Worm (Caenorhabditis elegans) whole organism, L3 larva: ENCODE data around the gene F53B3.6.
"Not testable (repeated sequence)": the region's sequence is repeated elsewhere in the genome, so short reads cannot be mapped to it uniquely, and the experiment has no call there.

ENCODE experiments used
- R02D3.7 ChIP-seq: fragments of 150-350 bp; optimal IDR thresholded peaks from 2 replicates; lab custom pipeline; 2014; ENCODE audit warnings: missing biosample characterization, missing genetic modification characterization
- ceh-16 ChIP-seq: sonication (generic microtip); optimal IDR thresholded peaks from 2 replicates; lab custom pipeline; 2017; ENCODE audit warnings: missing biosample characterization, missing genetic modification characterization
- ceh-9 ChIP-seq: sonication (generic microtip); optimal IDR thresholded peaks from 2 replicates; lab custom pipeline; 2018; ENCODE audit warnings: missing biosample characterization, missing genetic modification characterization
- egl-27 ChIP-seq: sonication (generic microtip); optimal IDR thresholded peaks from 4 replicates; lab custom pipeline; 2017; ENCODE audit warnings: missing biosample characterization, missing genetic modification reagents, missing genetic modification characterization
- egl-5 ChIP-seq: fragments of 150-350 bp; optimal IDR thresholded peaks from 2 replicates; lab custom pipeline; 2017; ENCODE audit warnings: missing biosample characterization, missing genetic modification reagents, missing genetic modification characterization, inconsistent platforms
- elt-2 ChIP-seq: sonication (generic microtip); optimal IDR thresholded peaks from 2 replicates; lab custom pipeline; 2016; ENCODE audit warnings: missing genetic modification reagents, mild to moderate bottlenecking, missing genetic modification characterization, missing compliant biosample characterization
- eor-1 ChIP-seq, 2 experiments: fragments of 150-350 bp; optimal IDR thresholded peaks; 2 replicates each; lab custom pipeline; 2014 to 2018; ENCODE audit warnings: missing biosample characterization in 2 of 2, missing genetic modification characterization in 2 of 2
- fkh-10 ChIP-seq: sonication (generic microtip); optimal IDR thresholded peaks from 2 replicates; lab custom pipeline; 2017; ENCODE audit warnings: missing biosample characterization, missing genetic modification reagents, missing genetic modification characterization
- fkh-2 ChIP-seq: fragments of 150-350 bp; optimal IDR thresholded peaks from 2 replicates; lab custom pipeline; 2014; ENCODE audit warnings: missing biosample characterization, missing genetic modification reagents, missing genetic modification characterization
- fos-1 ChIP-seq: fragments of 150-350 bp; optimal IDR thresholded peaks from 2 replicates; lab custom pipeline; 2014; ENCODE audit warnings: missing biosample characterization, missing genetic modification characterization
- hmg-11 ChIP-seq: sonication (generic microtip); optimal IDR thresholded peaks from 2 replicates; lab custom pipeline; 2016; ENCODE audit warnings: missing genetic modification characterization, missing compliant biosample characterization
- jun-1 ChIP-seq: fragments of 150-350 bp; optimal IDR thresholded peaks from 2 replicates; lab custom pipeline; 2014; ENCODE audit warnings: missing biosample characterization, missing genetic modification reagents, missing genetic modification characterization
- lin-15B ChIP-seq: fragments of 150-350 bp; optimal IDR thresholded peaks from 2 replicates; lab custom pipeline; 2014; ENCODE audit warnings: missing biosample characterization, missing genetic modification characterization
- lin-39 ChIP-seq: fragments of 150-350 bp; optimal IDR thresholded peaks from 2 replicates; lab custom pipeline; 2018; ENCODE audit warnings: missing biosample characterization, missing genetic modification reagents, missing genetic modification characterization
- lsy-12 ChIP-seq: sonication (generic microtip); optimal IDR thresholded peaks from 2 replicates; lab custom pipeline; 2016; ENCODE audit warnings: mild to moderate bottlenecking, missing genetic modification characterization, missing compliant biosample characterization
- nhr-23 ChIP-seq: fragments of 150-350 bp; optimal IDR thresholded peaks from 2 replicates; lab custom pipeline; 2014; ENCODE audit warnings: missing biosample characterization, missing genetic modification reagents, missing genetic modification characterization
- nhr-25 ChIP-seq: sonication (generic microtip); optimal IDR thresholded peaks from 2 replicates; lab custom pipeline; 2017; ENCODE audit warnings: missing biosample characterization, missing genetic modification characterization
- nhr-28 ChIP-seq: fragments of 150-350 bp; optimal IDR thresholded peaks from 2 replicates; lab custom pipeline; 2014; ENCODE audit warnings: missing biosample characterization, missing genetic modification characterization
- nhr-43 ChIP-seq: sonication (generic microtip); optimal IDR thresholded peaks from 2 replicates; lab custom pipeline; 2016; ENCODE audit warnings: mild to moderate bottlenecking, missing genetic modification characterization, missing compliant biosample characterization; ENCODE audit not compliant: poor library complexity, severe bottlenecking
- nhr-76 ChIP-seq: fragments of 150-350 bp; sonication (generic microtip); optimal IDR thresholded peaks from 5 replicates; lab custom pipeline; 2014; ENCODE audit warnings: missing biosample characterization, missing genetic modification characterization
- pha-4 ChIP-seq: fragments of 150-350 bp; optimal IDR thresholded peaks from 2 replicates; lab custom pipeline; 2014; ENCODE audit warnings: missing biosample characterization, missing genetic modification reagents, missing genetic modification characterization
- sea-2 ChIP-seq: fragments of 150-350 bp; sonication (generic microtip); optimal IDR thresholded peaks from 4 replicates; lab custom pipeline; 2014; ENCODE audit warnings: missing biosample characterization, missing genetic modification reagents, missing genetic modification characterization
- skn-1 ChIP-seq: fragments of 150-350 bp; optimal IDR thresholded peaks from 2 replicates; lab custom pipeline; 2014; ENCODE audit warnings: missing biosample characterization, missing genetic modification characterization
- snpc-4 ChIP-seq: fragments of 150-350 bp; optimal IDR thresholded peaks from 2 replicates; lab custom pipeline; 2014; ENCODE audit warnings: missing biosample characterization, missing genetic modification characterization
- tbx-2 ChIP-seq: sonication (generic microtip); optimal IDR thresholded peaks from 2 replicates; lab custom pipeline; 2016; ENCODE audit warnings: mild to moderate bottlenecking, missing genetic modification characterization, missing compliant biosample characterization
- unc-62 ChIP-seq: fragments of 150-350 bp; sonication (generic microtip); optimal IDR thresholded peaks from 4 replicates; lab custom pipeline; 2014; ENCODE audit warnings: missing biosample characterization, missing genetic modification reagents, missing genetic modification characterization
- ztf-4 ChIP-seq: fragments of 150-350 bp; optimal IDR thresholded peaks from 2 replicates; lab custom pipeline; 2014; ENCODE audit warnings: missing biosample characterization, missing genetic modification characterization

F53B3.6 gene

ce11 chrX:2891141-2891739 is 27.2 kb downstream of the F53B3.6 start, which contains the start of gene B0410.3 (continued):
- TF ChIP-seq fkh-10 (GFP tag; lab: Kevin White, UChicago): no peak
- TF ChIP-seq ceh-16 (tag; lab: Kevin White, UChicago): no peak
- peak; percentile 67 for TF ChIP-seq unc-62 (GFP tag; lab: Kevin White, UChicago)
- no peak for TF ChIP-seq egl-5
- TF ChIP-seq ceh-9 (tag; lab: Kevin White, UChicago): no peak
- TF ChIP-seq lin-39 (tag; lab: Kevin White, UChicago): no peak
- TF ChIP-seq egl-27 (tag; lab: Kevin White, UChicago): no peak
- TF ChIP-seq nhr-23 (tag; lab: Kevin White, UChicago): peak; percentile 95
- no peak for TF ChIP-seq R02D3.7
- no peak for TF ChIP-seq lin-15B (tag; lab: Kevin White, UChicago)
- TF ChIP-seq nhr-76 (tag; lab: Kevin White, UChicago): peak; percentile 8

ce11 chrX:2891879-2892278 is 27.9 kb downstream of the F53B3.6 start:
- TF ChIP-seq egl-5 (no peak), snpc-4 (peak; percentile 92), sea-2 (GFP tag; lab: Kevin White, UChicago) (no peak), elt-2 (no peak), lsy-12 (tag; lab: Kevin White, UChicago) (no peak)

- TF ChIP-seq ceh-9 (tag; lab: Kevin White, UChicago) (no peak), tbx-2 (tag; lab: Kevin White, UChicago) (peak; percentile 38), nhr-43 (peak; percentile 70), pha-4 (tag; lab: Kevin White, UChicago) (no peak), fos-1 (tag; lab: Kevin White, UChicago) (no peak), eor-1 (tag; optimal IDR thresholded peaks at IDR 0.05; lab: Kevin White, UChicago) (no peak), nhr-28 (tag; lab: Kevin White, UChicago) (no peak), ztf-4 (tag; lab: Kevin White, UChicago) (no peak), fkh-2 (tag; lab: Kevin White, UChicago) (no peak), nhr-23 (tag; lab: Kevin White, UChicago) (peak; percentile 81), sea-2 (GFP tag; lab: Kevin White, UChicago) (no peak)
These were observed 29.1 kb downstream of the F53B3.6 start for ce11 chrX:2893026-2893662.

- TF ChIP-seq nhr-23 (tag; lab: Kevin White, UChicago); fos-1 (tag; lab: Kevin White, UChicago); jun-1: not testable (repeated sequence)
These were observed 30.2 kb downstream of the F53B3.6 start, which contains the start of gene B0410.1 for ce11 chrX:2894273-2894672. TSS of gene B0410.1 (plus strand) at chrX:2894573.

- TF ChIP-seq fkh-10 (GFP tag; lab: Kevin White, UChicago) (no peak), skn-1 (no peak), hmg-11 (tag; lab: Kevin White, UChicago) (no peak), lsy-12 (tag; lab: Kevin White, UChicago) (no peak), nhr-25 (peak; percentile 15)
These were observed 31.6 kb downstream of the F53B3.6 start for ce11 chrX:2895646-2896045.

- TF ChIP-seq nhr-28 (tag; lab: Kevin White, UChicago) (no peak), hmg-11 (tag; lab: Kevin White, UChicago) (peak; percentile 33)
These were observed 34.2 kb downstream of the F53B3.6 start, which contains the start of gene F52B10.3 for ce11 chrX:2898256-2898655. TSS of gene F52B10.3 (minus strand) at chrX:2898356.

ce11 chrX:2900897-2901496 is 37.0 kb downstream of the F53B3.6 start:
- TF ChIP-seq hmg-11 (tag; lab: Kevin White, UChicago) (peak; percentile 32), eor-1 (tag; optimal IDR thresholded peaks at IDR 0.05; lab: Kevin White, UChicago) (no peak), ceh-9 (tag; lab: Kevin White, UChicago) (no peak), pha-4 (tag; lab: Kevin White, UChicago) (peak; percentile 35), fkh-10 (GFP tag; lab: Kevin White, UChicago) (no peak)
